Fruit fly (Drosophila melanogaster): ENCODE measurements around the gene ase.

dm6 chrX:498924-499588, 38.5 kb downstream of the ase start:
- TF ChIP-seq Hr83 (GFP tag; optimal IDR thresholded peaks at IDR 0.05; ENCODE audit: poor library complexity, severe bottlenecking) (no peak), psq (GFP tag; optimal IDR thresholded peaks at IDR 0.05) (no peak), ey (GFP tag; optimal IDR thresholded peaks at IDR 0.05) (no peak), tai (GFP tag; optimal IDR thresholded peaks at IDR 0.05) (no peak), CrebA (GFP tag; optimal IDR thresholded peaks at IDR 0.05; ENCODE audit: borderline replicate concordance) (no peak), lola (GFP tag; optimal IDR thresholded peaks at IDR 0.05) (no peak), pan (optimal IDR thresholded peaks at IDR 0.05) (no peak), Hr78 (GFP tag; optimal IDR thresholded peaks at IDR 0.05) (no peak)
